Worm (Caenorhabditis elegans) whole organism, L2 larva: ENCODE data around the gene ZK218.7.

Source experiments
- blmp-1 ChIP-seq: sonication (generic microtip); optimal IDR thresholded peaks from 2 replicates; lab custom pipeline; 2017; ENCODE audit warnings: missing genetic modification characterization, mild to moderate bottlenecking, missing compliant biosample characterization, antibody characterized with exemption, moderate library complexity; ENCODE audit not compliant: insufficient read depth
- fos-1 ChIP-seq: fragments of 150-350 bp; optimal IDR thresholded peaks from 2 replicates; lab custom pipeline; 2014; ENCODE audit warnings: missing biosample characterization, missing genetic modification characterization
- nhr-11 ChIP-seq: fragments of 150-350 bp; optimal IDR thresholded peaks from 2 replicates; lab custom pipeline; 2014; ENCODE audit warnings: missing biosample characterization, missing genetic modification characterization
- nhr-23 ChIP-seq: fragments of 150-350 bp; optimal IDR thresholded peaks from 2 replicates; lab custom pipeline; 2014; ENCODE audit warnings: missing biosample characterization, missing genetic modification reagents, missing genetic modification characterization
- nhr-237 ChIP-seq: fragments of 150-350 bp; optimal IDR thresholded peaks from 2 replicates; lab custom pipeline; 2014; ENCODE audit warnings: missing biosample characterization, missing genetic modification characterization
- nhr-25 ChIP-seq: fragments of 150-350 bp; sonication (generic microtip); optimal IDR thresholded peaks from 3 replicates; lab custom pipeline; 2014; ENCODE audit warnings: missing biosample characterization, missing genetic modification characterization
- unc-62 ChIP-seq: fragments of 150-350 bp; optimal IDR thresholded peaks from 2 replicates; lab custom pipeline; 2014; ENCODE audit warnings: missing biosample characterization, missing genetic modification reagents, missing genetic modification characterization
- zag-1 ChIP-seq: fragments of 150-350 bp; optimal IDR thresholded peaks from 2 replicates; lab custom pipeline; 2014; ENCODE audit warnings: missing biosample characterization, missing genetic modification characterization
- ztf-11 ChIP-seq: sonication (generic microtip); optimal IDR thresholded peaks from 2 replicates; lab custom pipeline; 2017; ENCODE audit warnings: missing biosample characterization, missing genetic modification characterization

ce11 chrV:17079795-17080194 is 25.8 kb upstream of the ZK218.7 start, which contains the start of gene srw-20:
- TF ChIP-seq unc-62 (GFP tag; lab: Kevin White, UChicago) (no peak), nhr-237 (tag; lab: Kevin White, UChicago) (no peak), blmp-1 (tag; lab: Kevin White, UChicago) (no peak), ztf-11 (no peak), fos-1 (tag; lab: Kevin White, UChicago) (no peak), nhr-25 (no peak), nhr-23 (tag; lab: Kevin White, UChicago) (no peak), nhr-11 (tag; lab: Kevin White, UChicago) (no peak), zag-1 (tag; lab: Kevin White, UChicago) (no peak)
